Worm (Caenorhabditis elegans): ENCODE measurements around the gene srbc-32.

ce11 chrV:3509878-3510277 lies 23.1 kb upstream of the srbc-32 start, which contains the start of gene str-228:
- TF ChIP-seq hnd-1 (tag; optimal IDR thresholded peaks at IDR 0.05), result no peak
- no peak for TF ChIP-seq hmg-4 (GFP tag; optimal IDR thresholded peaks at IDR 0.05)
- TF ChIP-seq tra-4 (tag; optimal IDR thresholded peaks at IDR 0.05), result no peak
- no peak for TF ChIP-seq F13C5.2 (tag; optimal IDR thresholded peaks at IDR 0.05)
- TF ChIP-seq flt-1 (GFP tag; IDR thresholded peaks at IDR 0.05), result no peak
- TF ChIP-seq ama-1 (optimal IDR thresholded peaks at IDR 0.05), result no peak
- TF ChIP-seq tbx-37 (GFP tag; conservative IDR thresholded peaks at IDR 0.05), result no peak
- TF ChIP-seq ets-7 (tag; optimal IDR thresholded peaks at IDR 0.05), result no peak
- no peak for TF ChIP-seq B0310.2 (tag; optimal IDR thresholded peaks at IDR 0.05)
- no peak for TF ChIP-seq hmbx-1 (tag; optimal IDR thresholded peaks at IDR 0.05)
- no peak for TF ChIP-seq pes-1 (GFP tag; IDR thresholded peaks at IDR 0.05)

Data from whole organism, early embryonic.